Fruit fly (Drosophila melanogaster) whole organism, embryonic: ENCODE results near the gene CG15506.

Experiments used
- BEAF-32 ChIP-seq: fragments of 200-800 bp; sonication (Bioruptor generic); optimal IDR thresholded peaks from 3 replicates; lab custom pipeline; 2017; ENCODE audit warnings: missing biosample characterization, missing genetic modification characterization, mild to moderate bottlenecking, moderate library complexity, missing genetic modification reagents
- Bgb ChIP-seq: fragments of 200-800 bp; sonication (Bioruptor generic); IDR thresholded peaks from 2 replicates; pipeline ENCODE4 v1.3.6; 2022; ENCODE audit warnings: missing biosample characterization, missing genetic modification characterization; ENCODE audit not compliant: partially characterized antibody
- CG10209 ChIP-seq: fragments of 200-800 bp; sonication (Bioruptor generic); optimal IDR thresholded peaks from 3 replicates; lab custom pipeline; 2017; ENCODE audit warnings: missing biosample characterization, mild to moderate bottlenecking, missing genetic modification characterization, missing genetic modification reagents
- CG10321 ChIP-seq: fragments of 200-800 bp; sonication (Bioruptor generic); IDR thresholded peaks from 2 replicates; pipeline ENCODE4 v1.3.6; 2022; ENCODE audit warnings: missing biosample characterization, missing genetic modification characterization
- CG12071 ChIP-seq: fragments of 200-800 bp; sonication (Bioruptor generic); optimal IDR thresholded peaks from 3 replicates; lab custom pipeline; 2018; ENCODE audit warnings: missing biosample characterization, mild to moderate bottlenecking, missing genetic modification characterization
- CG12155 ChIP-seq: fragments of 200-800 bp; sonication (Bioruptor generic); optimal IDR thresholded peaks from 3 replicates; lab custom pipeline; 2016; ENCODE audit warnings: missing biosample characterization, missing genetic modification characterization
- CG1233 ChIP-seq: fragments of 200-800 bp; sonication (Bioruptor generic); optimal IDR thresholded peaks from 4 replicates; lab custom pipeline; 2018; ENCODE audit warnings: missing biosample characterization, mild to moderate bottlenecking, missing genetic modification characterization
- CG12659 ChIP-seq: fragments of 200-800 bp; sonication (Bioruptor generic); optimal IDR thresholded peaks from 3 replicates; lab custom pipeline; 2017; ENCODE audit warnings: mild to moderate bottlenecking, missing biosample characterization, missing genetic modification reagents, missing genetic modification characterization
- CG15514 ChIP-seq: fragments of 200-800 bp; sonication (Bioruptor generic); optimal IDR thresholded peaks from 3 replicates; lab custom pipeline; 2017; ENCODE audit warnings: missing biosample characterization, missing genetic modification characterization, mild to moderate bottlenecking, moderate library complexity, missing genetic modification reagents
- CG1603 ChIP-seq: fragments of 200-800 bp; sonication (Bioruptor generic); optimal IDR thresholded peaks from 2 replicates; lab custom pipeline; 2019; ENCODE audit warnings: missing biosample characterization, mild to moderate bottlenecking, missing genetic modification characterization, moderate library complexity
- CG17186 ChIP-seq: fragments of 200-800 bp; sonication (Bioruptor generic); optimal IDR thresholded peaks from 3 replicates; lab custom pipeline; 2017; ENCODE audit warnings: missing biosample characterization, missing genetic modification reagents, missing genetic modification characterization
- CG17912 ChIP-seq: fragments of 200-800 bp; sonication (Bioruptor generic); optimal IDR thresholded peaks from 2 replicates; lab custom pipeline; 2018; ENCODE audit warnings: missing biosample characterization, mild to moderate bottlenecking, missing genetic modification characterization
- CG18476 ChIP-seq: fragments of 200-800 bp; sonication (Bioruptor generic); optimal IDR thresholded peaks from 2 replicates; lab custom pipeline; 2016; ENCODE audit warnings: missing biosample characterization, mild to moderate bottlenecking, missing genetic modification characterization
- CG2875 ChIP-seq: fragments of 200-800 bp; sonication (Bioruptor generic); optimal IDR thresholded peaks from 2 replicates; lab custom pipeline; 2017; ENCODE audit warnings: missing biosample characterization, mild to moderate bottlenecking, missing genetic modification characterization, missing genetic modification reagents
- CG32532 ChIP-seq: fragments of 200-800 bp; sonication (Bioruptor generic); IDR thresholded peaks from 2 replicates; pipeline ENCODE4 v1.3.6; 2022; ENCODE audit warnings: missing biosample characterization, missing genetic modification characterization
- CG32772 ChIP-seq: fragments of 200-800 bp; sonication (Bioruptor generic); IDR thresholded peaks from 2 replicates; pipeline ENCODE4 v1.3.6; 2022; ENCODE audit warnings: missing biosample characterization, missing genetic modification characterization
- CG3281 ChIP-seq: fragments of 200-800 bp; sonication (Bioruptor generic); optimal IDR thresholded peaks from 3 replicates; lab custom pipeline; 2017; ENCODE audit warnings: missing biosample characterization, mild to moderate bottlenecking, missing genetic modification characterization
- CG4360 ChIP-seq: fragments of 200-800 bp; sonication (Bioruptor generic); IDR thresholded peaks from 2 replicates; pipeline ENCODE4 v1.3.6; 2022; ENCODE audit warnings: missing biosample characterization, missing genetic modification characterization
- CG4617 ChIP-seq: fragments of 200-800 bp; sonication (Bioruptor generic); optimal IDR thresholded peaks from 3 replicates; lab custom pipeline; 2016; ENCODE audit warnings: missing biosample characterization, missing genetic modification characterization, borderline replicate concordance
- CG4730 ChIP-seq: fragments of 200-800 bp; sonication (Bioruptor generic); IDR thresholded peaks from 2 replicates; pipeline ENCODE4 v1.3.6; 2022; ENCODE audit warnings: missing biosample characterization, missing genetic modification characterization
- CG6765 ChIP-seq: fragments of 200-800 bp; sonication (Bioruptor generic); optimal IDR thresholded peaks from 3 replicates; lab custom pipeline; 2017; ENCODE audit warnings: missing biosample characterization, mild to moderate bottlenecking, missing genetic modification characterization
- CG7928 ChIP-seq: fragments of 200-800 bp; sonication (Bioruptor generic); optimal IDR thresholded peaks from 2 replicates; lab custom pipeline; 2017; ENCODE audit warnings: missing biosample characterization, mild to moderate bottlenecking, missing genetic modification characterization
- CG8944 ChIP-seq: fragments of 200-800 bp; sonication (Bioruptor generic); optimal IDR thresholded peaks from 3 replicates; lab custom pipeline; 2016; ENCODE audit warnings: missing biosample characterization, missing genetic modification characterization
- CoRest ChIP-seq: fragments of 200-800 bp; sonication (Bioruptor generic); optimal IDR thresholded peaks from 3 replicates; lab custom pipeline; 2018; ENCODE audit warnings: missing biosample characterization, mild to moderate bottlenecking, missing genetic modification characterization, moderate library complexity
- Dbx ChIP-seq: fragments of 200-800 bp; sonication (Bioruptor generic); IDR thresholded peaks from 3 replicates; pipeline ENCODE4 v1.3.6; 2022; ENCODE audit warnings: missing biosample characterization, missing genetic modification characterization
- Dp ChIP-seq: fragments of 200-800 bp; sonication (Bioruptor generic); optimal IDR thresholded peaks from 2 replicates; lab custom pipeline; 2018; ENCODE audit warnings: missing biosample characterization, mild to moderate bottlenecking, missing genetic modification characterization, moderate library complexity
- H2.0 ChIP-seq: fragments of 200-800 bp; sonication (Bioruptor generic); IDR thresholded peaks from 2 replicates; pipeline ENCODE4 v1.3.6; 2022; ENCODE audit warnings: missing biosample characterization, missing genetic modification characterization
- Jarid2 ChIP-seq: fragments of 200-800 bp; sonication (Bioruptor generic); optimal IDR thresholded peaks from 3 replicates; lab custom pipeline; 2017; ENCODE audit warnings: mild to moderate bottlenecking, missing biosample characterization, missing genetic modification reagents, missing genetic modification characterization
- MESR4 ChIP-seq: fragments of 200-800 bp; sonication (Bioruptor generic); optimal IDR thresholded peaks from 2 replicates; lab custom pipeline; 2018; ENCODE audit warnings: missing biosample characterization, mild to moderate bottlenecking, missing genetic modification characterization, moderate library complexity
- Six4 ChIP-seq: fragments of 200-800 bp; sonication (Bioruptor generic); optimal IDR thresholded peaks from 2 replicates; lab custom pipeline; 2016; ENCODE audit warnings: missing biosample characterization, missing genetic modification characterization
- ato ChIP-seq: fragments of 200-800 bp; sonication (Bioruptor generic); IDR thresholded peaks from 2 replicates; pipeline ENCODE4 v1.3.6; 2022; ENCODE audit warnings: missing biosample characterization, missing genetic modification characterization; ENCODE audit not compliant: partially characterized antibody
- az2 ChIP-seq: fragments of 200-800 bp; sonication (Bioruptor generic); optimal IDR thresholded peaks from 3 replicates; lab custom pipeline; 2016; ENCODE audit warnings: missing biosample characterization, missing genetic modification characterization
- ci ChIP-seq: fragments of 200-800 bp; sonication (Bioruptor generic); IDR thresholded peaks from 3 replicates; pipeline ENCODE4 v1.3.6; 2022; ENCODE audit warnings: missing biosample characterization, missing genetic modification characterization
- danr ChIP-seq: fragments of 200-800 bp; sonication (Bioruptor generic); IDR thresholded peaks from 2 replicates; pipeline ENCODE4 v1.3.6; 2022; ENCODE audit warnings: missing biosample characterization, missing genetic modification characterization
- dati ChIP-seq: fragments of 200-800 bp; sonication (Bioruptor generic); IDR thresholded peaks from 2 replicates; pipeline ENCODE4 v1.3.6; 2022; ENCODE audit warnings: missing biosample characterization, missing genetic modification characterization
- ems ChIP-seq: fragments of 200-800 bp; sonication (Bioruptor generic); optimal IDR thresholded peaks from 3 replicates; lab custom pipeline; 2016; ENCODE audit warnings: missing biosample characterization, missing genetic modification characterization
- ftz-f1 ChIP-seq: fragments of 200-800 bp; sonication (Bioruptor generic); optimal IDR thresholded peaks from 2 replicates; lab custom pipeline; 2016; ENCODE audit warnings: missing biosample characterization, missing genetic modification characterization
- fu2 ChIP-seq: fragments of 200-800 bp; sonication (Bioruptor generic); optimal IDR thresholded peaks from 2 replicates; lab custom pipeline; 2016; ENCODE audit warnings: missing biosample characterization, missing genetic modification characterization
- gfzf ChIP-seq: fragments of 200-800 bp; sonication (Bioruptor generic); optimal IDR thresholded peaks from 2 replicates; lab custom pipeline; 2016; ENCODE audit warnings: missing biosample characterization, mild to moderate bottlenecking, missing genetic modification characterization, moderate library complexity
- grau ChIP-seq: fragments of 200-800 bp; optimal IDR thresholded peaks from 3 replicates; lab custom pipeline; 2019; ENCODE audit warnings: missing biosample characterization, mild to moderate bottlenecking, missing genetic modification characterization, moderate library complexity
- insv ChIP-seq, 2 experiments: fragments of 200-800 bp; sonication (Bioruptor generic); optimal IDR thresholded peaks; 3 replicates each; lab custom pipeline; 2016 to 2018; ENCODE audit warnings: missing biosample characterization in 2 of 2, missing genetic modification characterization in 2 of 2
- pnt ChIP-seq: fragments of 200-800 bp; sonication (Bioruptor generic); optimal IDR thresholded peaks from 3 replicates; lab custom pipeline; 2016; ENCODE audit warnings: missing biosample characterization, missing genetic modification characterization
- row ChIP-seq: fragments of 200-800 bp; sonication (Bioruptor generic); IDR thresholded peaks from 3 replicates; pipeline ENCODE4 v1.3.6; 2022; ENCODE audit warnings: missing biosample characterization, missing genetic modification characterization
- slbo ChIP-seq: fragments of 200-800 bp; sonication (Bioruptor generic); IDR thresholded peaks from 2 replicates; pipeline ENCODE4 v1.3.6; 2022; ENCODE audit warnings: missing biosample characterization, missing genetic modification characterization
- stwl ChIP-seq: fragments of 200-800 bp; sonication (Bioruptor generic); optimal IDR thresholded peaks from 3 replicates; lab custom pipeline; 2018; ENCODE audit warnings: missing biosample characterization, mild to moderate bottlenecking, missing genetic modification characterization, moderate library complexity
- tin ChIP-seq: fragments of 200-800 bp; sonication (Bioruptor generic); optimal IDR thresholded peaks from 3 replicates; lab custom pipeline; 2016; ENCODE audit warnings: missing biosample characterization, missing genetic modification characterization
- trem ChIP-seq: fragments of 200-800 bp; optimal IDR thresholded peaks from 3 replicates; lab custom pipeline; 2019; ENCODE audit warnings: missing biosample characterization, mild to moderate bottlenecking, missing genetic modification characterization, moderate library complexity
- vvl ChIP-seq: fragments of 200-800 bp; sonication (Bioruptor generic); IDR thresholded peaks from 2 replicates; pipeline ENCODE4 v1.3.6; 2022; ENCODE audit warnings: missing biosample characterization, missing genetic modification characterization
- wek ChIP-seq: fragments of 200-800 bp; sonication (Bioruptor generic); optimal IDR thresholded peaks from 3 replicates; lab custom pipeline; 2018; ENCODE audit warnings: missing biosample characterization, mild to moderate bottlenecking, missing genetic modification characterization, moderate library complexity

The CG15506 gene

dm6 chr3R:29725577-29726240 lies 7.2 kb downstream of the CG15506 start, which contains the start of gene Kul (continued):
- TF ChIP-seq CG15514 (GFP tag; lab: Kevin White, UChicago) (peak; percentile 45), Jarid2 (GFP tag; lab: Kevin White, UChicago) (peak; percentile 4), CG10321 (GFP tag; lab: Robert Waterston, UW) (0 out of 2 replicates have a peak, but pooled peaks have one; percentile 16), az2 (GFP tag; lab: Kevin White, UChicago) (no peak), wek (no peak), Bgb (GFP tag; lab: Robert Waterston, UW) (peak; percentile 26; the same call in 1 of the 2 replicates), slbo (GFP tag; lab: Robert Waterston, UW) (peak; percentile 46; the same call in 1 of the 2 replicates), ems (GFP tag; lab: Kevin White, UChicago) (no peak), CG1603 (tag; lab: Kevin White, UChicago) (peak; percentile 79), CG12659 (GFP tag; lab: Kevin White, UChicago) (peak; percentile 55), CoRest (tag; lab: Kevin White, UChicago) (peak; percentile 42), ftz-f1 (GFP tag; lab: Kevin White, UChicago) (no peak), CG18476 (no peak), vvl (0 out of 2 replicates have a peak, but pooled peaks have one; percentile 33), CG3281 (GFP tag; lab: Kevin White, UChicago) (no peak), CG8944 (GFP tag; lab: Kevin White, UChicago) (no peak), CG4617 (GFP tag; lab: Kevin White, UChicago) (peak; percentile 5), row (GFP tag; lab: Robert Waterston, UW) (peak; percentile 56; the same call in 2 of the 3 replicates), trem (peak; percentile 27), Dbx (0 out of 3 replicates have a peak, but pooled peaks have one; percentile 9), CG2875 (GFP tag; lab: Kevin White, UChicago) (no peak), ato (GFP tag; lab: Robert Waterston, UW) (peak; percentile 49; the same call in 1 of the 2 replicates), H2.0 (GFP tag; lab: Robert Waterston, UW) (no peak), ci (0 out of 3 replicates have a peak, but pooled peaks have one; percentile 18), CG32772 (GFP tag; lab: Robert Waterston, UW) (peak; percentile 72), CG7928 (peak; percentile 2), CG10209 (no peak), CG17186 (peak; percentile 43), CG12071 (GFP tag; lab: Kevin White, UChicago) (no peak), Dp (GFP tag; lab: Kevin White, UChicago) (peak; percentile 8), tin (GFP tag; lab: Kevin White, UChicago) (no peak), CG6765 (GFP tag; lab: Kevin White, UChicago) (no peak), pnt (GFP tag; lab: Kevin White, UChicago) (peak; percentile 11), MESR4 (peak; percentile 45), CG1233 (GFP tag; lab: Kevin White, UChicago) (peak; percentile 11), fu2 (GFP tag; lab: Kevin White, UChicago) (no peak), CG12155 (GFP tag; lab: Kevin White, UChicago) (peak; percentile 12), dati (GFP tag; lab: Robert Waterston, UW) (no peak), insv (GFP tag; optimal IDR thresholded peaks at IDR 0.05; lab: Kevin White, UChicago) (peak in 1 of 2 experiments; percentile 14), Six4 (no peak), gfzf (GFP tag; lab: Kevin White, UChicago) (peak; percentile 87), stwl (tag; lab: Kevin White, UChicago) (peak; percentile 90), CG4730 (GFP tag; lab: Robert Waterston, UW) (no peak), CG32532 (peak; percentile 40), danr (no peak), CG4360 (no peak), CG17912 (GFP tag; lab: Kevin White, UChicago) (peak; percentile 1), BEAF-32 (GFP tag; lab: Kevin White, UChicago) (peak; percentile 30), grau (tag; lab: Kevin White, UChicago) (peak; percentile 48)
